Worm (Caenorhabditis elegans): ENCODE data around the gene Y19D10B.6.
"Not testable (repeated sequence)": the region's sequence is repeated elsewhere in the genome, so short reads cannot be mapped to it uniquely, and the experiment has no call there.

DNA sequence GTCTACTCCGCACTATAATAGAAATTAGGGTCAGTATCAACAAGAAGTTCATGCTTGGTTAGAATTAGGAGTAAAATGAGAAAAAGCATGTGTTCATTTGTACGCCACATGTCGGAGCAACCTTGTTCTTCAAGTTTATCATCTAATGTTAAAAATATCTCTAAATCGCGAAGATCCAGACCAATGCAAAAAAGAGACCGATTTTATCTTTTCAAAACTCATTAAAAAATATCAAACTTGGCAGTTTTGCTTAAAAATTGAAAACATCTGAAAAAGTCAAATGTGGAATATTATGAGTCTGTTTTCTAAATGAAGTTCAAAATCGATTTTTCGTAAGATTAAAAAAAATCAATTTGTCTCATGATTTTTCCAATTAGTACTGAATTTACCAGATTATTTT lies at the start of gene Y19D10B.6:
- TF ChIP-seq ama-1 (optimal IDR thresholded peaks at IDR 0.05); tra-4 (tag; optimal IDR thresholded peaks at IDR 0.05): not testable (repeated sequence)
